Worm (Caenorhabditis elegans) whole organism, L2 larva: ENCODE measurements around the gene hcp-2.

Experiments
- R02D3.7 ChIP-seq: fragments of 150-350 bp; optimal IDR thresholded peaks from 2 replicates; lab custom pipeline; 2014; ENCODE audit warnings: missing biosample characterization, missing genetic modification characterization
- nhr-11 ChIP-seq: fragments of 150-350 bp; optimal IDR thresholded peaks from 2 replicates; lab custom pipeline; 2014; ENCODE audit warnings: missing biosample characterization, missing genetic modification characterization
- nhr-237 ChIP-seq: fragments of 150-350 bp; optimal IDR thresholded peaks from 2 replicates; lab custom pipeline; 2014; ENCODE audit warnings: missing biosample characterization, missing genetic modification characterization
- ztf-1 ChIP-seq: fragments of 200-800 bp; sonication (Bioruptor generic); conservative IDR thresholded peaks from 2 replicates; pipeline ENCODE4 v1.3.6; 2022; ENCODE audit warnings: missing genetic modification characterization, missing compliant biosample characterization

DNA sequence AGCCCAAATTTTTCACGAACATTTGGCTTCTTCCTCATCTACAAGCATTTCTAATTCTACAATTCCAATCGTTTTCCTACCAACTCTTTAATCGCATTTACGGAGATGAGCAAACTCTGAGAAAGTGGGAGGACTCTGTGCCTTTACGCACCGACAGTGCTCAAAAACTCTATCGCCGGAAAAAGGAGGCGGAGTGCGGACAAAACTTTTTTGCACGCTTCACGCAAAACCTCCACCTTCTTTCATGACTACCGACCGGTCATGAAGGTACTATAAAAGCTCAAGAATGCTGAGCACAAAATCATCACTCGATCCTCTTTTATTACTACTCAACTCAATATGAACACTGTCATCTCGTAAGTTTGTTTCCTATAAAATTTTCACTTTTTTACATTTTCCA lies 20.5 kb upstream of the hcp-2 start, which contains the start of gene idpc-4:
- no peak for TF ChIP-seq nhr-237 (tag; lab: Kevin White, UChicago)
- TF ChIP-seq nhr-11, result no peak
- no peak for TF ChIP-seq R02D3.7 (tag; lab: Kevin White, UChicago)
- TF ChIP-seq ztf-1, result no peak
